Worm (Caenorhabditis elegans): ENCODE results near the gene Y48A6B.8.

Y48A6B.8 gene

DNA sequence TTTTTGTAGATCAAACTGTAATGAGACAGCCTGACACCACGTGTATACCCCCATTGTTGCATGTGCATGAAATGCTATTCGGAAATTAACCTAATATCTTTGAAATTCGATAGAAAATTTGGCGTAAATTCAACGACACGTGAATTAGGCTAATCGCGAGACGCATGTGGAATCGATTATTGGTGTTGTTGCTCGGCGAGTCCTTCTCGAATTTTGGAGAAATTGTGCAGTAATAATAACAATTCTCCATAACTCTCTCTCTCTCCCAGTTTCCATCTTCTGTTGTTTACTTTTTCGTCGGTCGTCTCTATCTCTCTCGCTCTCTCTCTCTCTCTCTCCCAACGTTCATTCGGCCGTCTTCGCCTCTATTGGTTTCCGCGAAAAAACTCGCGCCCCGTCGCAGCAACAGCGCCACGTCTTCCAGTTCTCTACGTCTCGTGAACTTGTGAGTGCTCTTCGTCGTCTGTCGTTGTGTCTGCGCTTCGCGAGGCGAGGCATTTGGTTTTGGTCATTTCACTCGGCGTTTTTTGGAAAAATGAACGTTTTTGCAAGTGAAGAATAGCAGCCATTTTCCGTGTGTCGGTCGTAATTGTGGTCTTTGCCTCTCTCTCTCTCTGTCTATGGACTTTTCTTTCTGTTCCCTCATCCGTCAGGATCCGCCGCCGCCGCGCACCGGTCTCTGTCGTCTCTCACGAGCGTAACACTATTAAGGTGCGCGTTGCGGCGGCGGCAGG, 25.5 kb upstream of the Y48A6B.8 start:
- no peak for TF ChIP-seq npax-4 (tag; optimal IDR thresholded peaks at IDR 0.05)
- TF ChIP-seq pros-1 (tag; optimal IDR thresholded peaks at IDR 0.05): peak; percentile 1
- no peak for TF ChIP-seq elt-2 (tag; optimal IDR thresholded peaks at IDR 0.05)
- TF ChIP-seq unc-42 (tag; optimal IDR thresholded peaks at IDR 0.05): no peak
- TF ChIP-seq ztf-16 (tag; optimal IDR thresholded peaks at IDR 0.05): no peak
- TF ChIP-seq nfya-1 (tag; optimal IDR thresholded peaks at IDR 0.05): peak; percentile 65
- peak; percentile 50 for TF ChIP-seq ceh-34 (tag; optimal IDR thresholded peaks at IDR 0.05)
- peak; percentile 45 for TF ChIP-seq ceh-14 (tag; optimal IDR thresholded peaks at IDR 0.05)
- TF ChIP-seq C08G9.2 (tag; optimal IDR thresholded peaks at IDR 0.05): peak; percentile 8
- no peak for TF ChIP-seq hlh-8 (tag; optimal IDR thresholded peaks at IDR 0.05)
- TF ChIP-seq pha-4 (tag; optimal IDR thresholded peaks at IDR 0.05): no peak
- no peak for TF ChIP-seq hlh-30 (tag; optimal IDR thresholded peaks at IDR 0.05; ENCODE audit: insufficient read depth)
- no peak for TF ChIP-seq dmd-4 (tag; optimal IDR thresholded peaks at IDR 0.05; ENCODE audit: borderline replicate concordance)
- no peak for TF ChIP-seq tbx-7 (tag; optimal IDR thresholded peaks at IDR 0.05)
- TF ChIP-seq ceh-31 (tag; optimal IDR thresholded peaks at IDR 0.05): peak; percentile 42
- no peak for TF ChIP-seq unc-86 (tag; optimal IDR thresholded peaks at IDR 0.05)
- TF ChIP-seq F13H6.1 (tag; optimal IDR thresholded peaks at IDR 0.05): no peak
- peak; percentile 31 for TF ChIP-seq unc-55 (GFP tag; optimal IDR thresholded peaks at IDR 0.05)
- TF ChIP-seq ceh-2 (tag; optimal IDR thresholded peaks at IDR 0.05): peak; percentile 25
- TF ChIP-seq rnt-1 (tag; optimal IDR thresholded peaks at IDR 0.05): no peak
- TF ChIP-seq nhr-232 (tag; optimal IDR thresholded peaks at IDR 0.05): no peak
- TF ChIP-seq tbx-2 (tag; optimal IDR thresholded peaks at IDR 0.05): no peak
- TF ChIP-seq fkh-6 (tag; optimal IDR thresholded peaks at IDR 0.05): no peak

- TF ChIP-seq nfya-1 (tag; optimal IDR thresholded peaks at IDR 0.05): peak; percentile 97
- TF ChIP-seq sox-2 (GFP tag; IDR thresholded peaks at IDR 0.05): no peak
- TF ChIP-seq ztf-16 (tag; optimal IDR thresholded peaks at IDR 0.05): no peak
- TF ChIP-seq ceh-14 (tag; optimal IDR thresholded peaks at IDR 0.05): no peak
- no peak for TF ChIP-seq ceh-34 (tag; optimal IDR thresholded peaks at IDR 0.05)
- no peak for TF ChIP-seq lim-6 (tag; optimal IDR thresholded peaks at IDR 0.05)
Measured at ce11 chrIII:11054032-11054431, 24.8 kb upstream of the Y48A6B.8 start.

ce11 chrIII:11053603-11054002, 24.4 kb upstream of the Y48A6B.8 start:
- TF ChIP-seq eyg-1 (tag; optimal IDR thresholded peaks at IDR 0.05) (no peak), elt-2 (tag; optimal IDR thresholded peaks at IDR 0.05) (no peak), dve-1 (tag; optimal IDR thresholded peaks at IDR 0.05) (no peak), che-1 (tag; optimal IDR thresholded peaks at IDR 0.05) (no peak), fkh-10 (GFP tag; optimal IDR thresholded peaks at IDR 0.05) (no peak), unc-86 (tag; optimal IDR thresholded peaks at IDR 0.05) (no peak), ceh-30 (tag; optimal IDR thresholded peaks at IDR 0.05) (no peak)

DNA sequence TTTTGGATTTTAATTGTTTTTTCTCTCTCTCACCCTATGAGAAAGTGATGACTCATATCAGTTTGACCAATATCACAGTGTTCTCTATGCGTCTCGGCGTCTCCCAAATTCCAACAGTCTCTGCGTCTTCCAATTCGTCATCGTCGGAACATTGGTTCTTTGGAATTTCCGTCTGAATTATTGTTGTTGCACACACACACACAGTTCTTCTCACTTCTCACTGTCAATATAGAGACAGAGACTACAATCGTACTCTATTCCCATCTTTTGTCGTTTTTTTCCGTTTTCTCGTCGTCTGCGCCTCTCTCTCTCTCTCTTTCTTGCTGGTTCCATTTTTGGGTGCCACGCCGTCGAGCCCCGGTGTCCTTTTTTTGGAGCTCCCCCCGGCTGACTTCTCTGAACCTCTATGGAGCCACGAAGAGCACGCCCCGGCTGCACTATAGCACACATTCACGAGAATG, 21.5 kb upstream of the Y48A6B.8 start:
- TF ChIP-seq F13H6.1 (tag; optimal IDR thresholded peaks at IDR 0.05): no peak
- TF ChIP-seq ceh-9 (tag; optimal IDR thresholded peaks at IDR 0.05): no peak
- no peak for TF ChIP-seq zip-5 (tag; optimal IDR thresholded peaks at IDR 0.05)
- TF ChIP-seq madf-2 (tag; optimal IDR thresholded peaks at IDR 0.05): no peak

DNA sequence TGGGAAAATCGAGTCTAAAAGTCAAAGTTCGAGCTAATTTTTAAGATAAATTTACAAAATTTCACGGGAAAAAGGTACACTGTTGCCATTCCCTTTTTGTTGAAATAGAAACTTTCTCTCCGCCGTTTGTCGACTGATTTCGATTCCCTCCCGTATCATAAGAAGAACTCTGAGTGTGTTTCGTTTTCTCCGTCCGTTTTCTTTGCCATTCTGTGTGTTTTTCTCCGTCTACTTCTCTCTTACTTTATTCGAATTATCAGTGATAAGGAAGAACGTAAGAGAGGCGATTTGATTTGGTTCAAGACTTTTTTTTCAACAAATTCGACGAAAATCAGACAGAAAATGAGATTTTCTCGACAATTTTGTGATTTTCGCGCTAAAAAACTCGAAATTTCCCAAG, 17.3 kb upstream of the Y48A6B.8 start:
- no peak for TF ChIP-seq pqm-1 (tag; optimal IDR thresholded peaks at IDR 0.05)
- TF ChIP-seq nfya-1 (tag; optimal IDR thresholded peaks at IDR 0.05): no peak
- no peak for TF ChIP-seq nhr-232 (tag; optimal IDR thresholded peaks at IDR 0.05)
- no peak for TF ChIP-seq ztf-16 (tag; optimal IDR thresholded peaks at IDR 0.05)
- no peak for TF ChIP-seq nhr-11 (tag; optimal IDR thresholded peaks at IDR 0.05)
- TF ChIP-seq unc-86 (tag; optimal IDR thresholded peaks at IDR 0.05): no peak
- TF ChIP-seq ama-1 (optimal IDR thresholded peaks at IDR 0.05): no peak
- no peak for TF ChIP-seq ets-4 (tag; optimal IDR thresholded peaks at IDR 0.05)
- TF ChIP-seq ceh-22 (tag; optimal IDR thresholded peaks at IDR 0.05): no peak

All from whole organism, late embryonic.